Fruit fly (Drosophila melanogaster): ENCODE data around the gene CG43783.

Gene CG43783

dm6 chr3L:8953962-8954647 lies at the start of gene CG43783, which contains the start of gene orb2 (continued):
- TF ChIP-seq zen2 (GFP tag; IDR thresholded peaks at IDR 0.05; ENCODE audit: partially characterized antibody) (peak; percentile 55; the same call in 2 of the 3 replicates), CG2116 (GFP tag; optimal IDR thresholded peaks at IDR 0.05) (peak; percentile 72), CG3838 (GFP tag; optimal IDR thresholded peaks at IDR 0.05) (no peak), CG34224 (GFP tag; IDR thresholded peaks at IDR 0.05; ENCODE audit: partially characterized antibody) (peak; percentile 77), Dp (GFP tag; optimal IDR thresholded peaks at IDR 0.05) (peak; percentile 85), lov (optimal IDR thresholded peaks at IDR 0.05) (no peak), lov (GFP tag; IDR thresholded peaks at IDR 0.05) (no peak), ato (GFP tag; IDR thresholded peaks at IDR 0.05; ENCODE audit: partially characterized antibody) (peak; percentile 75), CG18619 (GFP tag; optimal IDR thresholded peaks at IDR 0.05) (no peak), CG1603 (tag; optimal IDR thresholded peaks at IDR 0.05) (peak; percentile 9), CG17829 (tag; optimal IDR thresholded peaks at IDR 0.05) (no peak), cg (GFP tag; optimal IDR thresholded peaks at IDR 0.05) (peak; percentile 39), crp (GFP tag; optimal IDR thresholded peaks at IDR 0.05) (peak; percentile 26 to 89), exex (tag; optimal IDR thresholded peaks at IDR 0.05) (no peak), CG12071 (GFP tag; optimal IDR thresholded peaks at IDR 0.05) (no peak), hb (GFP tag; IDR thresholded peaks at IDR 0.05; ENCODE audit: partially characterized antibody) (peak; percentile 71; the same call in 2 of the 3 replicates), CG3065 (GFP tag; optimal IDR thresholded peaks at IDR 0.05) (no peak), Rx (GFP tag; IDR thresholded peaks at IDR 0.05) (no peak), CG9932 (GFP tag; IDR thresholded peaks at IDR 0.05) (no peak), hbn (GFP tag; IDR thresholded peaks at IDR 0.05; ENCODE audit: partially characterized antibody) (peak; percentile 57)

DNA sequence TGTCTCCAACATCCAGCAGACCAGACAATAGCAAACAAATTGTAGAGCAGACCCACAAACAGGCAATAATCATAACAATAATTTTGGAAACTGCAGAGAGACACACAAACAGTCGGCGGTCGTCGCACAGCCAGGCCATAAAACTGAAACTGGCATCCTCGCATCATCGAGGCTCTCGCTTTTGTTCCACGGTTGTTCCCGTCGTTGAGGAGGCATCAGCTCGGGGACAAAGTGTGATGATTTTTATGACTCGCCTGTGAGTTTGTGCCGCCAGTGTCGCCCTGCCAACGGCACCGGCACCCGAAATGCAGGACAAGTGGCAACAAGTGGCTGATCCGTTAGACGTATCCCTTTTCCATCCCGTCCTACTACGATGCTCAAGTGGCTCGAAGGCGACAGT lies 49.3 kb upstream of the CG43783 start:
- TF ChIP-seq ssp (GFP tag; IDR thresholded peaks at IDR 0.05) (no peak), CG16779 (GFP tag; IDR thresholded peaks at IDR 0.05) (0 out of 2 replicates have a peak, but pooled peaks have one; percentile 3), kni (GFP tag; optimal IDR thresholded peaks at IDR 0.05) (peak; percentile 21), D (optimal IDR thresholded peaks at IDR 0.05) (peak; percentile 71), D (GFP tag; optimal IDR thresholded peaks at IDR 0.05) (no peak), cad (GFP tag; optimal IDR thresholded peaks at IDR 0.05) (peak; percentile 94), CG9817 (tag; optimal IDR thresholded peaks at IDR 0.05) (no peak), tll (GFP tag; optimal IDR thresholded peaks at IDR 0.05) (peak in 1 of 2 experiments; percentile 61), zen (tag; optimal IDR thresholded peaks at IDR 0.05) (peak; percentile 90), ara (GFP tag; IDR thresholded peaks at IDR 0.05) (no peak), CG9932 (GFP tag; IDR thresholded peaks at IDR 0.05) (0 out of 2 replicates have a peak, but pooled peaks have one; percentile 19), abd-A (tag; optimal IDR thresholded peaks at IDR 0.05) (peak; percentile 4), CG15073 (GFP tag; optimal IDR thresholded peaks at IDR 0.05) (peak; percentile 84), twi (tag; optimal IDR thresholded peaks at IDR 0.05) (peak; percentile 3)

- peak; percentile 61 for TF ChIP-seq Ets65A (GFP tag)
- TF ChIP-seq toy (GFP tag; IDR thresholded peaks at IDR 0.05) = no peak
- no peak for TF ChIP-seq chn (GFP tag; optimal IDR thresholded peaks at IDR 0.05)
- no peak for TF ChIP-seq unpg (GFP tag; optimal IDR thresholded peaks at IDR 0.05)
- TF ChIP-seq ac (GFP tag; optimal IDR thresholded peaks at IDR 0.05) = no peak
- no peak for TF ChIP-seq salm (tag; optimal IDR thresholded peaks at IDR 0.05)
- TF ChIP-seq lov (optimal IDR thresholded peaks at IDR 0.05) = no peak
- peak; percentile 60; the same call in 1 of the 3 replicates for TF ChIP-seq lov (GFP tag; IDR thresholded peaks at IDR 0.05)
- TF ChIP-seq row (GFP tag; IDR thresholded peaks at IDR 0.05) = no peak
- no peak for TF ChIP-seq CG1792 (GFP tag; optimal IDR thresholded peaks at IDR 0.05)
- no peak for TF ChIP-seq H2.0 (GFP tag; IDR thresholded peaks at IDR 0.05)
- TF ChIP-seq ems (GFP tag; optimal IDR thresholded peaks at IDR 0.05) = no peak
- TF ChIP-seq zen (tag; optimal IDR thresholded peaks at IDR 0.05) = peak; percentile 98
- peak; percentile 78 for TF ChIP-seq CG15479 (GFP tag; optimal IDR thresholded peaks at IDR 0.05)
- TF ChIP-seq corto (GFP tag; optimal IDR thresholded peaks at IDR 0.05) = no peak
- TF ChIP-seq Fer3 (tag; optimal IDR thresholded peaks at IDR 0.05) = no peak
- no peak for TF ChIP-seq Chrac-16 (GFP tag; optimal IDR thresholded peaks at IDR 0.05)
- no peak for TF ChIP-seq wek (GFP tag; optimal IDR thresholded peaks at IDR 0.05)
These were observed 48.5 kb upstream of the CG43783 start for dm6 chr3L:9002527-9002926.

Data from whole organism, embryonic.